Worm (Caenorhabditis elegans): ENCODE measurements around the gene Y49E10.18.

- TF ChIP-seq pha-4 (tag; optimal IDR thresholded peaks at IDR 0.05) (no peak), F52B5.7 (tag; optimal IDR thresholded peaks at IDR 0.05) (no peak), let-526 (GFP tag; IDR thresholded peaks at IDR 0.05) (no peak), ztf-18 (tag; optimal IDR thresholded peaks at IDR 0.05) (no peak), B0261.1 (tag; optimal IDR thresholded peaks at IDR 0.05) (no peak), hlh-12 (tag; optimal IDR thresholded peaks at IDR 0.05) (no peak), egl-44 (GFP tag; IDR thresholded peaks at IDR 0.05) (no peak), hrde-1 (tag; optimal IDR thresholded peaks at IDR 0.05; ENCODE audit: borderline replicate concordance) (no peak), him-1 (tag; optimal IDR thresholded peaks at IDR 0.05) (no peak), Y79H2A.3 (GFP tag; conservative IDR thresholded peaks at IDR 0.05) (no peak), F55B11.4 (tag; optimal IDR thresholded peaks at IDR 0.05; ENCODE audit: borderline replicate concordance, insufficient read depth) (no peak), D2030.7 (GFP tag; IDR thresholded peaks at IDR 0.05) (no peak), madf-10 (tag; optimal IDR thresholded peaks at IDR 0.05) (no peak)
Observed at ce11 chrIII:12430209-12430608, 15.7 kb downstream of the Y49E10.18 start, which contains the start of gene Y49E10.16.
